Fruit fly (Drosophila melanogaster): Measurements from ENCODE around the gene Gr10b.
A peak's percentile ranks its signal among the peaks of the same experiment; 100 is the strongest.

Gene Gr10b

dm6 chrX:11419212-11419611 lies 6.2 kb upstream of the Gr10b start:
- TF ChIP-seq CG15601 (tag; optimal IDR thresholded peaks at IDR 0.05): no peak
- no peak for TF ChIP-seq en (GFP tag; optimal IDR thresholded peaks at IDR 0.05)
- no peak for TF ChIP-seq Dp (GFP tag; optimal IDR thresholded peaks at IDR 0.05)
- no peak for TF ChIP-seq BEAF-32 (GFP tag; optimal IDR thresholded peaks at IDR 0.05)
- TF ChIP-seq fd96Cb (tag; optimal IDR thresholded peaks at IDR 0.05): no peak
- TF ChIP-seq CG10654 (GFP tag; optimal IDR thresholded peaks at IDR 0.05): no peak
- peak; percentile 39; the same call in 1 of the 3 replicates for TF ChIP-seq dysf (GFP tag; IDR thresholded peaks at IDR 0.05)
- 0 out of 2 replicates have a peak, but pooled peaks have one; percentile 17 for TF ChIP-seq Rfx (GFP tag; IDR thresholded peaks at IDR 0.05)
- peak; percentile 42 for TF ChIP-seq lab (GFP tag; optimal IDR thresholded peaks at IDR 0.05)
- no peak for TF ChIP-seq maf-S (GFP tag; optimal IDR thresholded peaks at IDR 0.05)
- TF ChIP-seq CG12155 (GFP tag; optimal IDR thresholded peaks at IDR 0.05): no peak
- no peak for TF ChIP-seq Hand (GFP tag; optimal IDR thresholded peaks at IDR 0.05)
- no peak for TF ChIP-seq CG12942 (GFP tag; optimal IDR thresholded peaks at IDR 0.05)
- TF ChIP-seq PHDP (tag; optimal IDR thresholded peaks at IDR 0.05): peak; percentile 22
- no peak for TF ChIP-seq Lhr (GFP tag; optimal IDR thresholded peaks at IDR 0.05)
- TF ChIP-seq CG18599 (GFP tag; optimal IDR thresholded peaks at IDR 0.05): peak; percentile 42
- peak; percentile 30; the same call in 1 of the 2 replicates for TF ChIP-seq CG6689 (GFP tag; IDR thresholded peaks at IDR 0.05)
- no peak for TF ChIP-seq Trl (optimal IDR thresholded peaks at IDR 0.05)
- no peak for TF ChIP-seq Trl (GFP tag; optimal IDR thresholded peaks at IDR 0.05)
- TF ChIP-seq CG11504 (tag; optimal IDR thresholded peaks at IDR 0.05): peak; percentile 34
- peak; percentile 16 for TF ChIP-seq CG17359 (tag; optimal IDR thresholded peaks at IDR 0.05)
- TF ChIP-seq CG7786 (GFP tag; optimal IDR thresholded peaks at IDR 0.05): no peak
- no peak for TF ChIP-seq cas (GFP tag; IDR thresholded peaks at IDR 0.05)
- TF ChIP-seq tin (GFP tag; optimal IDR thresholded peaks at IDR 0.05): no peak
- TF ChIP-seq ase (GFP tag; IDR thresholded peaks at IDR 0.05): 0 out of 3 replicates have a peak, but pooled peaks have one; percentile 38
- no peak for TF ChIP-seq bowl (GFP tag; IDR thresholded peaks at IDR 0.05)
- peak; percentile 1 for TF ChIP-seq bcd (GFP tag; optimal IDR thresholded peaks at IDR 0.05)
- no peak for TF ChIP-seq CG9797 (GFP tag; optimal IDR thresholded peaks at IDR 0.05)
- TF ChIP-seq CG33557 (GFP tag; optimal IDR thresholded peaks at IDR 0.05): no peak
- TF ChIP-seq CG10209 (GFP tag; optimal IDR thresholded peaks at IDR 0.05): no peak
- peak; percentile 31 for TF ChIP-seq Fer3 (tag; optimal IDR thresholded peaks at IDR 0.05)
- no peak for TF ChIP-seq Hr3 (GFP tag; optimal IDR thresholded peaks at IDR 0.05)
- no peak for TF ChIP-seq Nf-YC (tag; optimal IDR thresholded peaks at IDR 0.05)
- no peak for TF ChIP-seq abd-A (tag; optimal IDR thresholded peaks at IDR 0.05)
- no peak for TF ChIP-seq CG4360 (GFP tag; IDR thresholded peaks at IDR 0.05)
- no peak for TF ChIP-seq CG6765 (GFP tag; optimal IDR thresholded peaks at IDR 0.05)
- TF ChIP-seq CG13424 (tag; optimal IDR thresholded peaks at IDR 0.05): peak; percentile 28
- no peak for TF ChIP-seq Jarid2 (GFP tag; optimal IDR thresholded peaks at IDR 0.05)
- TF ChIP-seq Hr39 (optimal IDR thresholded peaks at IDR 0.05): no peak
- TF ChIP-seq ranshi (GFP tag; IDR thresholded peaks at IDR 0.05): 0 out of 2 replicates have a peak, but pooled peaks have one; percentile 23
- peak; percentile 54 for TF ChIP-seq Drgx (GFP tag; IDR thresholded peaks at IDR 0.05)
- TF ChIP-seq CG6654 (GFP tag; optimal IDR thresholded peaks at IDR 0.05): no peak
- peak; percentile 40; the same call in 1 of the 2 replicates for TF ChIP-seq HLH3B (GFP tag; IDR thresholded peaks at IDR 0.05)
- peak; percentile 27 for TF ChIP-seq CG7839 (tag; optimal IDR thresholded peaks at IDR 0.05)
- no peak for TF ChIP-seq Abd-B (GFP tag; optimal IDR thresholded peaks at IDR 0.05)
- no peak for TF ChIP-seq Gsc (GFP tag; IDR thresholded peaks at IDR 0.05)
- no peak for TF ChIP-seq hkb (optimal IDR thresholded peaks at IDR 0.05)
- peak; percentile 33; the same call in 1 of the 2 replicates for TF ChIP-seq hkb (GFP tag; IDR thresholded peaks at IDR 0.05)
- TF ChIP-seq CG7963 (GFP tag; IDR thresholded peaks at IDR 0.05; ENCODE audit: partially characterized antibody): no peak
- no peak for TF ChIP-seq slou (GFP tag; optimal IDR thresholded peaks at IDR 0.05)
- peak; percentile 31 for TF ChIP-seq Meics (GFP tag; optimal IDR thresholded peaks at IDR 0.05)
